Worm (Caenorhabditis elegans): Measurements from ENCODE around the gene srd-38.

Gene srd-38

ce11 chrX:13328034-13328433 is 36.4 kb downstream of the srd-38 start, which contains the start of gene sir-2.2:
Gene sir-2.2 (plus strand): TSS chrX:13328067.
- TF ChIP-seq ceh-28 (tag; optimal IDR thresholded peaks at IDR 0.05) = no peak
- peak; percentile 50 for TF ChIP-seq pqm-1 (tag; optimal IDR thresholded peaks at IDR 0.05)
- no peak for TF ChIP-seq sea-2 (GFP tag; optimal IDR thresholded peaks at IDR 0.05)
- TF ChIP-seq lin-39 (tag; optimal IDR thresholded peaks at IDR 0.05) = no peak
- no peak for TF ChIP-seq nhr-28 (tag; optimal IDR thresholded peaks at IDR 0.05)
- peak; percentile 41 for TF ChIP-seq nhr-43 (tag; optimal IDR thresholded peaks at IDR 0.05; ENCODE audit: poor library complexity, severe bottlenecking)
- TF ChIP-seq skn-1 (tag; optimal IDR thresholded peaks at IDR 0.05) = no peak
- TF ChIP-seq nfya-1 (tag; optimal IDR thresholded peaks at IDR 0.05; ENCODE audit: insufficient read depth) = no peak
- peak; percentile 84 for TF ChIP-seq elt-2 (tag; optimal IDR thresholded peaks at IDR 0.05)
- no peak for TF ChIP-seq elt-1 (tag; optimal IDR thresholded peaks at IDR 0.05)
- no peak for TF ChIP-seq ceh-16 (tag; optimal IDR thresholded peaks at IDR 0.05)
- TF ChIP-seq pha-4 (tag; optimal IDR thresholded peaks at IDR 0.05) = peak; percentile 17

ce11 chrX:13328868-13329267 is 37.3 kb downstream of the srd-38 start:
- TF ChIP-seq lin-15B (tag; optimal IDR thresholded peaks at IDR 0.05) = peak; percentile 78
- peak; percentile 26 for TF ChIP-seq hmg-11 (tag; optimal IDR thresholded peaks at IDR 0.05)
- peak; percentile 83 for TF ChIP-seq jun-1 (tag; optimal IDR thresholded peaks at IDR 0.05)
- no peak for TF ChIP-seq ztf-11 (tag; optimal IDR thresholded peaks at IDR 0.05)
- TF ChIP-seq egl-5 (tag; optimal IDR thresholded peaks at IDR 0.05) = peak; percentile 88
- no peak for TF ChIP-seq egl-27 (tag; optimal IDR thresholded peaks at IDR 0.05)
- no peak for TF ChIP-seq ceh-9 (tag; optimal IDR thresholded peaks at IDR 0.05)
- TF ChIP-seq pha-4 (tag; optimal IDR thresholded peaks at IDR 0.05) = peak; percentile 77
- TF ChIP-seq aly-2 (tag; optimal IDR thresholded peaks at IDR 0.05) = no peak
- peak; percentile 92 for TF ChIP-seq fos-1 (tag; optimal IDR thresholded peaks at IDR 0.05)
- no peak for TF ChIP-seq ama-1 (optimal IDR thresholded peaks at IDR 0.05)
- peak; percentile 88 for TF ChIP-seq nhr-23 (tag; optimal IDR thresholded peaks at IDR 0.05)
- TF ChIP-seq daf-12 (tag; optimal IDR thresholded peaks at IDR 0.05) = no peak
- TF ChIP-seq R02D3.7 (tag; optimal IDR thresholded peaks at IDR 0.05) = peak; percentile 35
- TF ChIP-seq ztf-4 (tag; optimal IDR thresholded peaks at IDR 0.05) = no peak
- peak; percentile 64 for TF ChIP-seq snpc-4 (tag; optimal IDR thresholded peaks at IDR 0.05)
- TF ChIP-seq nhr-43 (tag; optimal IDR thresholded peaks at IDR 0.05; ENCODE audit: poor library complexity, severe bottlenecking) = peak; percentile 38
- TF ChIP-seq nfya-1 (tag; optimal IDR thresholded peaks at IDR 0.05; ENCODE audit: insufficient read depth) = peak; percentile 88
- peak; percentile 28 for TF ChIP-seq tbx-2 (tag; optimal IDR thresholded peaks at IDR 0.05)
- peak; percentile 24 for TF ChIP-seq fkh-10 (GFP tag; optimal IDR thresholded peaks at IDR 0.05)
- TF ChIP-seq ZK546.5 (tag; optimal IDR thresholded peaks at IDR 0.05) = no peak
- TF ChIP-seq lsy-12 (tag; optimal IDR thresholded peaks at IDR 0.05) = no peak
- TF ChIP-seq nhr-11 (tag; optimal IDR thresholded peaks at IDR 0.05) = peak; percentile 52
- no peak for TF ChIP-seq nhr-67 (tag; optimal IDR thresholded peaks at IDR 0.05)
- no peak for TF ChIP-seq nhr-77 (tag; optimal IDR thresholded peaks at IDR 0.05)
- peak; percentile 70 for TF ChIP-seq unc-62 (GFP tag; optimal IDR thresholded peaks at IDR 0.05)
- peak; percentile 74 for TF ChIP-seq mml-1 (tag; optimal IDR thresholded peaks at IDR 0.05)
- TF ChIP-seq mdl-1 (tag; optimal IDR thresholded peaks at IDR 0.05) = peak; percentile 74
- TF ChIP-seq ceh-82 (tag; optimal IDR thresholded peaks at IDR 0.05) = no peak
- no peak for TF ChIP-seq elt-1 (tag; optimal IDR thresholded peaks at IDR 0.05)
- TF ChIP-seq zag-1 (tag; optimal IDR thresholded peaks at IDR 0.05) = no peak
- TF ChIP-seq nhr-237 (tag; optimal IDR thresholded peaks at IDR 0.05) = no peak
- peak; percentile 45 for TF ChIP-seq elt-2 (tag; optimal IDR thresholded peaks at IDR 0.05)
- TF ChIP-seq ceh-16 (tag; optimal IDR thresholded peaks at IDR 0.05) = no peak
- TF ChIP-seq nhr-25 (tag; optimal IDR thresholded peaks at IDR 0.05) = peak; percentile 84
- no peak for TF ChIP-seq nhr-12 (tag; optimal IDR thresholded peaks at IDR 0.05)
- no peak for TF ChIP-seq skn-1 (tag; optimal IDR thresholded peaks at IDR 0.05)
- TF ChIP-seq fkh-2 (tag; optimal IDR thresholded peaks at IDR 0.05) = no peak
- peak in 1 of 3 experiments; percentile 5 for TF ChIP-seq elt-3 (tag; optimal IDR thresholded peaks at IDR 0.05)
- no peak for TF ChIP-seq unc-39 (tag; optimal IDR thresholded peaks at IDR 0.05)
- TF ChIP-seq pqm-1 (tag; optimal IDR thresholded peaks at IDR 0.05) = peak; percentile 85
- TF ChIP-seq eor-1 (tag; optimal IDR thresholded peaks at IDR 0.05) = no peak
- peak; percentile 59 for TF ChIP-seq ceh-28 (tag; optimal IDR thresholded peaks at IDR 0.05)
- TF ChIP-seq nhr-28 (tag; optimal IDR thresholded peaks at IDR 0.05) = no peak
- TF ChIP-seq sea-2 (GFP tag; optimal IDR thresholded peaks at IDR 0.05) = no peak
- TF ChIP-seq nhr-76 (tag; optimal IDR thresholded peaks at IDR 0.05) = no peak
- peak; percentile 98 for TF ChIP-seq lin-39 (tag; optimal IDR thresholded peaks at IDR 0.05)
